Worm (Caenorhabditis elegans): ENCODE data around the gene C50E3.12.

DNA sequence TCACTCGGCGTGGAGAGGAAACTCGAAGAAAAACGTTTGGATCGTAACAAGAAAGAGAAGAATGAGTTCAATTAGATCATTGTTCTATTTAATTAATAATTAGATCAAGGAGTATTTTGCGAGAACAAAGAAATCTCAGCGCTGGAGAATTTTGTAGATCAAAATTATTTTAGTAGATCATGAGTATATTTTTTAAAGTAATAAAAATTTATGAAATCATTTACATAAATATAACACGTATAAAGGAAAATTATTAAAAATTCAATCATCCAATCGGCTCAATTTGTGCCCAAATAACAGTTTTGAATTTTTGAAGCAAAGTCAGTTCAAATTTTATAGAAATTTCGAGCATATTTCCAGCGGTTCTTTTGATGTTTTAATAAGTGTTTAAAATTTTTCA lies 2.3 kb upstream of the C50E3.12 start, which contains the start of gene C50E3.13:
- TF ChIP-seq nhr-76 (tag; optimal IDR thresholded peaks at IDR 0.05) (no peak), skn-1 (tag; optimal IDR thresholded peaks at IDR 0.05) (no peak), nhr-237 (tag; optimal IDR thresholded peaks at IDR 0.05) (no peak), snpc-4 (tag; optimal IDR thresholded peaks at IDR 0.05) (no peak), jun-1 (tag; optimal IDR thresholded peaks at IDR 0.05) (no peak), nhr-28 (tag; optimal IDR thresholded peaks at IDR 0.05) (no peak), nhr-23 (tag; optimal IDR thresholded peaks at IDR 0.05) (no peak)

Measured in whole organism, L3 larva.